Fruit fly (Drosophila melanogaster) whole organism, embryonic: ENCODE data around the gene CG5863.

Source experiments
- Blimp-1 ChIP-seq: fragments of 200-800 bp; sonication (Bioruptor generic); optimal IDR thresholded peaks from 3 replicates; lab custom pipeline; 2018; ENCODE audit warnings: missing biosample characterization, missing genetic modification characterization, mild to moderate bottlenecking, moderate library complexity, missing genetic modification reagents
- BtbVII ChIP-seq: fragments of 200-800 bp; sonication (Bioruptor generic); optimal IDR thresholded peaks from 3 replicates; lab custom pipeline; 2017; ENCODE audit warnings: missing biosample characterization, mild to moderate bottlenecking, missing genetic modification characterization
- CG12155 ChIP-seq: fragments of 200-800 bp; sonication (Bioruptor generic); optimal IDR thresholded peaks from 3 replicates; lab custom pipeline; 2016; ENCODE audit warnings: missing biosample characterization, missing genetic modification characterization
- CG12219 ChIP-seq: fragments of 200-800 bp; sonication (Bioruptor generic); optimal IDR thresholded peaks from 3 replicates; lab custom pipeline; 2018; ENCODE audit warnings: missing biosample characterization, mild to moderate bottlenecking, missing genetic modification characterization
- CG30403 ChIP-seq: fragments of 200-800 bp; sonication (Bioruptor generic); optimal IDR thresholded peaks from 3 replicates; lab custom pipeline; 2016; ENCODE audit warnings: missing biosample characterization, missing genetic modification characterization
- CG7987 ChIP-seq: fragments of 200-800 bp; sonication (Bioruptor generic); optimal IDR thresholded peaks from 2 replicates; lab custom pipeline; 2018; ENCODE audit warnings: missing biosample characterization, mild to moderate bottlenecking, missing genetic modification characterization, moderate library complexity
- CG8290 ChIP-seq, 3 experiments: fragments of 200-800 bp; sonication (Bioruptor generic); optimal IDR thresholded peaks; 2 replicates each; lab custom pipeline; 2016 to 2019; ENCODE audit warnings: missing biosample characterization in 3 of 3, missing genetic modification characterization in 3 of 3, mild to moderate bottlenecking in 2 of 3, moderate library complexity in 1 of 3
- HLH4C ChIP-seq: fragments of 200-800 bp; sonication (Bioruptor generic); IDR thresholded peaks from 3 replicates; pipeline ENCODE4 v1.3.6; 2022; ENCODE audit warnings: missing biosample characterization, missing genetic modification characterization; ENCODE audit not compliant: partially characterized antibody
- her ChIP-seq: fragments of 200-800 bp; sonication (Bioruptor generic); optimal IDR thresholded peaks from 2 replicates; lab custom pipeline; 2016; ENCODE audit warnings: missing biosample characterization, missing genetic modification characterization
- kay ChIP-seq: fragments of 200-800 bp; sonication (Bioruptor generic); optimal IDR thresholded peaks from 2 replicates; lab custom pipeline; 2016; ENCODE audit warnings: missing biosample characterization, missing genetic modification characterization
- mld ChIP-seq: fragments of 200-800 bp; sonication (Bioruptor generic); IDR thresholded peaks from 3 replicates; pipeline ENCODE4 v1.3.6; 2022; ENCODE audit warnings: missing biosample characterization, missing genetic modification characterization; ENCODE audit not compliant: partially characterized antibody
- nerfin-1 ChIP-seq: fragments of 200-800 bp; sonication (Bioruptor generic); optimal IDR thresholded peaks from 3 replicates; lab custom pipeline; 2019; ENCODE audit warnings: missing biosample characterization, mild to moderate bottlenecking, missing genetic modification characterization, moderate library complexity
- trh ChIP-seq: fragments of 200-800 bp; sonication (Bioruptor generic); optimal IDR thresholded peaks from 2 replicates; lab custom pipeline; 2016; ENCODE audit warnings: missing biosample characterization, missing genetic modification characterization
- zen ChIP-seq: fragments of 200-800 bp; sonication (Bioruptor generic); optimal IDR thresholded peaks from 3 replicates; lab custom pipeline; 2018; ENCODE audit warnings: missing biosample characterization, mild to moderate bottlenecking, missing genetic modification characterization, moderate library complexity

dm6 chr3R:17403618-17404017 is 7.3 kb upstream of the CG5863 start, which contains the start of gene CG34280:
- TF ChIP-seq HLH4C (GFP tag; lab: Robert Waterston, UW) (no peak), BtbVII (no peak), CG12155 (GFP tag; lab: Kevin White, UChicago) (no peak), CG30403 (GFP tag; lab: Kevin White, UChicago) (no peak), nerfin-1 (tag; lab: Kevin White, UChicago) (no peak), her (no peak), trh (GFP tag; lab: Kevin White, UChicago) (no peak), kay (GFP tag; lab: Kevin White, UChicago) (no peak), Blimp-1 (GFP tag; lab: Kevin White, UChicago) (no peak), zen (tag; lab: Kevin White, UChicago) (no peak), CG8290 (GFP tag; optimal IDR thresholded peaks at IDR 0.05; lab: Kevin White, UChicago) (no peak), CG8290 (tag; optimal IDR thresholded peaks at IDR 0.05; lab: Kevin White, UChicago) (no peak), CG12219 (GFP tag; lab: Kevin White, UChicago) (no peak), CG7987 (no peak), mld (no peak)
